Fruit fly (Drosophila melanogaster): ENCODE data around the gene CG11109.

dm6 chr3L:22837651-22838614 lies 34.1 kb upstream of the CG11109 start:
- TF ChIP-seq psq (optimal IDR thresholded peaks at IDR 0.05) (no peak), ttk (optimal IDR thresholded peaks at IDR 0.05) (no peak)
